Worm (Caenorhabditis elegans) whole organism, L4 larva: Measurements from ENCODE around the gene R11E3.1.

Experiments
- D1046.2 ChIP-seq: fragments of 200-800 bp; sonication (Bioruptor generic); IDR thresholded peaks from 2 replicates; pipeline ENCODE4 v1.3.6; 2022; ENCODE audit warnings: missing genetic modification characterization, missing compliant biosample characterization
- F37D6.2 ChIP-seq: sonication (generic microtip); optimal IDR thresholded peaks from 2 replicates; lab custom pipeline; 2016; ENCODE audit warnings: mild to moderate bottlenecking, missing genetic modification characterization, missing compliant biosample characterization
- R02D3.7 ChIP-seq: fragments of 150-350 bp; sonication (generic microtip); optimal IDR thresholded peaks from 3 replicates; lab custom pipeline; 2014; ENCODE audit warnings: missing biosample characterization, missing genetic modification characterization
- T20F7.1 ChIP-seq: fragments of 200-800 bp; sonication (Bioruptor generic); optimal IDR thresholded peaks from 2 replicates; lab custom pipeline; 2018; ENCODE audit warnings: mild to moderate bottlenecking, missing genetic modification characterization, missing compliant biosample characterization
- Y48G9A.11 ChIP-seq: fragments of 200-800 bp; sonication (Bioruptor generic); IDR thresholded peaks from 2 replicates; pipeline ENCODE4 v1.3.6; 2022; ENCODE audit warnings: missing genetic modification reagents, missing genetic modification characterization, missing compliant biosample characterization
- ZK337.2 ChIP-seq: fragments of 200-800 bp; sonication (Bioruptor generic); IDR thresholded peaks from 2 replicates; pipeline ENCODE4 v1.3.6; 2022; ENCODE audit warnings: missing genetic modification reagents, missing genetic modification characterization, missing compliant biosample characterization
- aly-2 ChIP-seq: sonication (generic microtip); optimal IDR thresholded peaks from 2 replicates; lab custom pipeline; 2018; ENCODE audit warnings: missing biosample characterization, missing genetic modification characterization
- arid-1 ChIP-seq: fragments of 200-800 bp; sonication (Bioruptor generic); conservative IDR thresholded peaks from 2 replicates; pipeline ENCODE4 v1.3.6; 2022; ENCODE audit warnings: missing genetic modification reagents, missing genetic modification characterization, missing compliant biosample characterization
- ceh-82 ChIP-seq: sonication (generic microtip); optimal IDR thresholded peaks from 2 replicates; lab custom pipeline; 2017; ENCODE audit warnings: missing biosample characterization, missing genetic modification characterization
- ces-1 ChIP-seq: fragments of 150-350 bp; sonication (generic microtip); optimal IDR thresholded peaks from 4 replicates; lab custom pipeline; 2014; ENCODE audit warnings: missing biosample characterization, missing genetic modification reagents, missing genetic modification characterization
- daf-19 ChIP-seq: fragments of 200-800 bp; sonication (Bioruptor generic); conservative IDR thresholded peaks from 2 replicates; pipeline ENCODE4 v1.3.6; 2022; ENCODE audit warnings: missing genetic modification characterization, missing compliant biosample characterization
- daf-8 ChIP-seq: fragments of 200-800 bp; sonication (Bioruptor generic); IDR thresholded peaks from 2 replicates; pipeline ENCODE4 v1.3.6; 2022; ENCODE audit warnings: missing genetic modification characterization, missing compliant biosample characterization
- dmd-6 ChIP-seq: fragments of 200-800 bp; sonication (Bioruptor generic); IDR thresholded peaks from 2 replicates; pipeline ENCODE4 v1.3.6; 2022; ENCODE audit warnings: missing genetic modification reagents, missing genetic modification characterization, missing compliant biosample characterization
- dmd-8 ChIP-seq: fragments of 200-800 bp; sonication (Bioruptor generic); IDR thresholded peaks from 2 replicates; pipeline ENCODE4 v1.3.6; 2022; ENCODE audit warnings: missing genetic modification characterization, missing compliant biosample characterization
- dpl-1 ChIP-seq: fragments of 150-350 bp; optimal IDR thresholded peaks from 2 replicates; lab custom pipeline; 2014; ENCODE audit warnings: missing biosample characterization, missing genetic modification reagents, missing genetic modification characterization
- dve-1 ChIP-seq: sonication (generic microtip); optimal IDR thresholded peaks from 2 replicates; lab custom pipeline; 2017; ENCODE audit warnings: antibody characterized with exemption, mild to moderate bottlenecking, missing genetic modification characterization, missing compliant biosample characterization; ENCODE audit not compliant: insufficient read depth
- egl-43 ChIP-seq: fragments of 200-800 bp; sonication (Bioruptor generic); IDR thresholded peaks from 2 replicates; pipeline ENCODE4 v1.3.6; 2022; ENCODE audit warnings: missing genetic modification reagents, missing genetic modification characterization, missing compliant biosample characterization
- lin-1 ChIP-seq: fragments of 200-800 bp; sonication (Bioruptor generic); IDR thresholded peaks from 2 replicates; pipeline ENCODE4 v1.3.6; 2022; ENCODE audit warnings: missing genetic modification reagents, missing genetic modification characterization, missing compliant biosample characterization
- lin-13 ChIP-seq: fragments of 150-350 bp; optimal IDR thresholded peaks from 2 replicates; lab custom pipeline; 2014; ENCODE audit warnings: missing biosample characterization, missing genetic modification reagents, missing genetic modification characterization
- lin-29 ChIP-seq: fragments of 200-800 bp; sonication (Bioruptor generic); IDR thresholded peaks from 2 replicates; pipeline ENCODE4 v1.3.6; 2022; ENCODE audit warnings: missing genetic modification reagents, missing genetic modification characterization, missing compliant biosample characterization
- lin-38 ChIP-seq: fragments of 200-800 bp; sonication (Bioruptor generic); IDR thresholded peaks from 2 replicates; pipeline ENCODE4 v1.3.6; 2022; ENCODE audit warnings: missing genetic modification reagents, missing genetic modification characterization, missing compliant biosample characterization
- lin-39 ChIP-seq: fragments of 150-350 bp; optimal IDR thresholded peaks from 2 replicates; lab custom pipeline; 2014; ENCODE audit warnings: missing biosample characterization, missing genetic modification reagents, missing genetic modification characterization
- lir-3 ChIP-seq: sonication (generic microtip); optimal IDR thresholded peaks from 2 replicates; lab custom pipeline; 2016; ENCODE audit warnings: mild to moderate bottlenecking, missing genetic modification characterization, missing compliant biosample characterization
- mdl-1 ChIP-seq, 2 experiments: fragments of 150-350 bp in 1 of 2; sonication (generic microtip) in 1 of 2; optimal IDR thresholded peaks; 2 replicates each; lab custom pipeline; 2014 to 2017; ENCODE audit warnings: missing biosample characterization in 2 of 2, missing genetic modification characterization in 2 of 2
- mep-1 ChIP-seq: fragments of 150-350 bp; sonication (generic microtip); optimal IDR thresholded peaks from 3 replicates; lab custom pipeline; 2014; ENCODE audit warnings: missing biosample characterization, missing genetic modification characterization
- nhr-10 ChIP-seq: fragments of 150-350 bp; optimal IDR thresholded peaks from 2 replicates; lab custom pipeline; 2014; ENCODE audit warnings: missing biosample characterization, missing genetic modification characterization
- nhr-102 ChIP-seq: sonication (generic microtip); optimal IDR thresholded peaks from 2 replicates; lab custom pipeline; 2016; ENCODE audit warnings: mild to moderate bottlenecking, missing genetic modification characterization, moderate library complexity, missing compliant biosample characterization
- nhr-111 ChIP-seq: fragments of 200-800 bp; sonication (Bioruptor generic); optimal IDR thresholded peaks from 2 replicates; lab custom pipeline; 2018; ENCODE audit warnings: mild to moderate bottlenecking, missing genetic modification characterization, missing compliant biosample characterization
- nhr-48 ChIP-seq: sonication (generic microtip); optimal IDR thresholded peaks from 2 replicates; lab custom pipeline; 2016; ENCODE audit warnings: mild to moderate bottlenecking, missing genetic modification characterization, missing compliant biosample characterization
- nhr-77 ChIP-seq: fragments of 150-350 bp; optimal IDR thresholded peaks from 2 replicates; lab custom pipeline; 2014; ENCODE audit warnings: missing biosample characterization, missing genetic modification characterization
- rbr-2 ChIP-seq: sonication (generic microtip); optimal IDR thresholded peaks from 2 replicates; lab custom pipeline; 2016; ENCODE audit warnings: missing genotype, missing genetic modification characterization, missing compliant biosample characterization
- saeg-2 ChIP-seq: fragments of 200-800 bp; sonication (Bioruptor generic); IDR thresholded peaks from 2 replicates; pipeline ENCODE4 v1.3.6; 2022; ENCODE audit warnings: missing genetic modification reagents, missing genetic modification characterization, missing compliant biosample characterization
- sdz-12 ChIP-seq: fragments of 200-800 bp; sonication (Bioruptor generic); optimal IDR thresholded peaks from 2 replicates; lab custom pipeline; 2018; ENCODE audit warnings: mild to moderate bottlenecking, missing genetic modification characterization, missing compliant biosample characterization
- skn-1 ChIP-seq: fragments of 150-350 bp; optimal IDR thresholded peaks from 2 replicates; lab custom pipeline; 2014; ENCODE audit warnings: missing biosample characterization, missing genetic modification characterization
- snpc-4 ChIP-seq: fragments of 150-350 bp; optimal IDR thresholded peaks from 2 replicates; lab custom pipeline; 2014; ENCODE audit warnings: missing biosample characterization, missing genetic modification characterization
- tra-1 ChIP-seq: fragments of 200-800 bp; sonication (Bioruptor generic); IDR thresholded peaks from 2 replicates; pipeline ENCODE4 v1.3.6; 2022; ENCODE audit warnings: missing genetic modification reagents, missing genetic modification characterization, missing compliant biosample characterization
- vab-7 ChIP-seq: fragments of 200-800 bp; sonication (Bioruptor generic); IDR thresholded peaks from 2 replicates; pipeline ENCODE4 v1.3.6; 2022; ENCODE audit warnings: missing genetic modification reagents, missing genetic modification characterization, missing compliant biosample characterization
- zag-1 ChIP-seq: fragments of 150-350 bp; optimal IDR thresholded peaks from 2 replicates; lab custom pipeline; 2014; ENCODE audit warnings: missing biosample characterization, missing genetic modification characterization
- zfp-3 ChIP-seq: fragments of 200-800 bp; sonication (Bioruptor generic); conservative IDR thresholded peaks from 2 replicates; pipeline ENCODE4 v1.3.6; 2022; ENCODE audit warnings: missing genetic modification reagents, missing genetic modification characterization, missing compliant biosample characterization

The R11E3.1 gene

DNA sequence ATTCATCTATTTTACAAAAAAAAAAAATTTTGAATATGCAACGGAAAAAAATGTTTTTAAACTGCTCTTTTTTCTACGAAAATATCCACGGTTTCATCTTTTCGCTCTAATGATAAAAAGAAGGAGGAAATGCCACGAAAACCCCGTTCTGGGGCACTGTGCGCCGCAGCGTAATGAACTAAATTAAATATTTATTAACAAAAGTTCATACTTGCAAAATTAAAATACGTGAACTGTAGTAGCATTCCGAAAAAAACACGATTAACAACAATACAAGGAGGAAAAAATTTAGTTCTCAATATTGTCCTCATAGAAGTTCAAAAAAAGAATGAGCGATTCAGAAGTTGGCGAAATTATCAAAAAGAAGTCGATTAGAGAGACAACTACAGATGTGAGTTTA is at the start of gene R11E3.1:
R11E3.1 (plus strand) TSS at position 301 of the 400 bp plus-strand sequence.
- TF ChIP-seq nhr-48 (tag; lab: Kevin White, UChicago): no peak
- TF ChIP-seq tra-1 (GFP tag; lab: Robert Waterston, UW): no peak
- TF ChIP-seq ZK337.2 (GFP tag; lab: Robert Waterston, UW): no peak
- TF ChIP-seq mdl-1 (tag; optimal IDR thresholded peaks at IDR 0.05; lab: Kevin White, UChicago): no peak
- TF ChIP-seq Y48G9A.11 (GFP tag; lab: Robert Waterston, UW): no peak
- TF ChIP-seq zfp-3: no peak
- TF ChIP-seq nhr-77 (tag; lab: Kevin White, UChicago): no peak
- no peak for TF ChIP-seq T20F7.1 (GFP tag; lab: Kevin White, UChicago)
- TF ChIP-seq D1046.2 (GFP tag; lab: Robert Waterston, UW): no peak
- no peak for TF ChIP-seq lin-13
- TF ChIP-seq dve-1 (tag; lab: Kevin White, UChicago): no peak
- no peak for TF ChIP-seq nhr-102 (tag; lab: Kevin White, UChicago)
- no peak for TF ChIP-seq dmd-6 (GFP tag; lab: Robert Waterston, UW)
- no peak for TF ChIP-seq nhr-10 (tag; lab: Kevin White, UChicago)

DNA sequence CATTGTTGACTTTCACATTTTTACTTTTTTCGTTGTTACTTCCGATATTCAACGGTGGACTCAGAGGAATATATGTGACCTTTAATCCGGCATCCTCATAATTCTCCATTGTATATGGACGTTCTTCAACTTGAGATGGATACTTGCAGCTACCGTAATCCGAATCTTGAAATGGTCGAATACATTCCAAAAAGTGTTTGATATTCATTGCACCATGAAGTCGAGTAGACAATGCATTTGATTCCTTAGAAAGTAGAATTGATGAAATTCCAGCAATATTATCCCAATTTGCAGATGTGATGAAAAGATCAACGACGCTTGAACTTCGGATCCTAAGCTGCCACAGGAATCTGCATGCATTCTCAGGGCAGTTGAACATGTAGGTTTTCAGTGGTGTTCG is 47.1 kb upstream of the R11E3.1 start:
- TF ChIP-seq rbr-2 (tag; lab: Kevin White, UChicago): no peak
- no peak for TF ChIP-seq lir-3
- TF ChIP-seq saeg-2 (GFP tag; lab: Robert Waterston, UW): no peak
- TF ChIP-seq F37D6.2 (tag; lab: Kevin White, UChicago): no peak
- no peak for TF ChIP-seq lin-1 (GFP tag; lab: Robert Waterston, UW)
- TF ChIP-seq dve-1 (tag; lab: Kevin White, UChicago): no peak
- no peak for TF ChIP-seq snpc-4 (tag; lab: Kevin White, UChicago)
- no peak for TF ChIP-seq mep-1
- no peak for TF ChIP-seq arid-1
- no peak for TF ChIP-seq zag-1 (tag; lab: Kevin White, UChicago)
- TF ChIP-seq skn-1: no peak
- no peak for TF ChIP-seq lin-39 (tag; lab: Kevin White, UChicago)
- TF ChIP-seq dmd-8: no peak

DNA sequence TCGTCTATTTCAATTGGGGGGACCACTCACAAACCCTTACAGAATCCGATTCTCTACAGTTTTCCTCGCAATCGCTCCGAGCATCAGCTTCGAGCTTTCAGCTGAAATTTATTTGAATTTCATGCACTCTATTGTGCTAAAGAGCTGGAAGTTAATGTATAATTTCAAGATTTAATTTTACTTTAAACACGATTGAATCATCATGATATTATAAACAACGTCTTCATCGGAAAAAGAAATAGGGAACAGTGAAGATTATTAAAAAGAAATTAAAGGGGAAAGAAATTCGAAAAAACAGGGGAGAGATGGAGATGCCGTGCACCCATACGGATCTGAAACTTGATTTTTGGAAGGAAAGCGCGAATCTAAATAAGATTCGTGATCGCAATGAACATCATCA is 45.4 kb upstream of the R11E3.1 start, which contains the start of gene hoe-1:
hoe-1 (minus strand) TSS at position 101 of the 400 bp plus-strand sequence.
- TF ChIP-seq daf-8 (GFP tag; lab: Robert Waterston, UW) (no peak), nhr-111 (GFP tag; lab: Kevin White, UChicago) (no peak), dpl-1 (no peak), lin-29 (GFP tag; lab: Robert Waterston, UW) (no peak), egl-43 (GFP tag; lab: Robert Waterston, UW) (0 out of 2 replicates have a peak, but pooled peaks have one; percentile 24), R02D3.7 (tag; lab: Kevin White, UChicago) (no peak), vab-7 (GFP tag; lab: Robert Waterston, UW) (no peak), ceh-82 (no peak), sdz-12 (GFP tag; lab: Kevin White, UChicago) (no peak), lin-39 (tag; lab: Kevin White, UChicago) (no peak), aly-2 (tag; lab: Kevin White, UChicago) (no peak), arid-1 (no peak), snpc-4 (tag; lab: Kevin White, UChicago) (no peak), ces-1 (GFP tag; lab: Kevin White, UChicago) (no peak), daf-19 (GFP tag; lab: Robert Waterston, UW) (no peak), zfp-3 (no peak), lin-38 (GFP tag; lab: Robert Waterston, UW) (peak; percentile 43; the same call in 1 of the 2 replicates)
